Worm (Caenorhabditis elegans): ENCODE measurements around the gene nep-24.

The nep-24 gene

ce11 chrIV:16946746-16947145 is 22.6 kb downstream of the nep-24 start, which contains the start of the genes Y116A8C.9 and arf-6 (continued):
- TF ChIP-seq egl-43 (GFP tag; IDR thresholded peaks at IDR 0.05) (no peak), T26A8.4 (GFP tag; IDR thresholded peaks at IDR 0.05) (peak; percentile 32; the same call in 1 of the 2 replicates), nhr-76 (tag; optimal IDR thresholded peaks at IDR 0.05) (no peak)

ce11 chrIV:16949767-16950166 is 25.6 kb downstream of the nep-24 start, which contains the start of gene rad-54.B:
rad-54.B (plus strand) TSS chrIV:16950067.
- TF ChIP-seq saeg-2 (GFP tag; IDR thresholded peaks at IDR 0.05) (no peak), ama-1 (optimal IDR thresholded peaks at IDR 0.05) (peak; percentile 16)

ce11 chrIV:16952389-16952788 is 28.2 kb downstream of the nep-24 start:
- no peak for TF ChIP-seq zip-11 (GFP tag; IDR thresholded peaks at IDR 0.05)
- no peak for TF ChIP-seq mep-1 (tag; optimal IDR thresholded peaks at IDR 0.05)
- no peak for TF ChIP-seq lim-7 (GFP tag; IDR thresholded peaks at IDR 0.05)
- TF ChIP-seq aha-1 (tag) = peak; percentile 82
- no peak for TF ChIP-seq ceh-20 (GFP tag; IDR thresholded peaks at IDR 0.05)
- TF ChIP-seq tag-97 (GFP tag; IDR thresholded peaks at IDR 0.05) = no peak
- no peak for TF ChIP-seq sdz-12 (GFP tag; optimal IDR thresholded peaks at IDR 0.05)
- TF ChIP-seq fos-1 (tag; optimal IDR thresholded peaks at IDR 0.05) = no peak
- no peak for TF ChIP-seq mxl-3 (GFP tag; optimal IDR thresholded peaks at IDR 0.05)
- no peak for TF ChIP-seq Y75B8A.6 (GFP tag; IDR thresholded peaks at IDR 0.05)
- no peak for TF ChIP-seq hif-1 (tag; optimal IDR thresholded peaks at IDR 0.05)
- TF ChIP-seq set-16 (GFP tag; IDR thresholded peaks at IDR 0.05) = peak; percentile 52
- TF ChIP-seq aly-2 (tag; optimal IDR thresholded peaks at IDR 0.05) = no peak

ce11 chrIV:16962445-16962844 is 38.3 kb downstream of the nep-24 start:
- TF ChIP-seq zfp-2 (tag; optimal IDR thresholded peaks at IDR 0.05) (no peak), mep-1 (tag; optimal IDR thresholded peaks at IDR 0.05) (no peak), set-16 (GFP tag; IDR thresholded peaks at IDR 0.05) (peak; percentile 93), ceh-28 (tag; optimal IDR thresholded peaks at IDR 0.05) (peak; percentile 72), egl-43 (GFP tag; IDR thresholded peaks at IDR 0.05) (0 out of 2 replicates have a peak, but pooled peaks have one; percentile 48)

ce11 chrIV:16970390-16970789 is 46.2 kb downstream of the nep-24 start, which contains the start of gene rom-3:
rom-3 (minus strand) TSS chrIV:16970490.
- TF ChIP-seq unc-62 (GFP tag; optimal IDR thresholded peaks at IDR 0.05 in 1 of 2) (peak in 1 of 2 experiments; percentile 49), unc-62 (tag; optimal IDR thresholded peaks at IDR 0.05) (no peak), nhr-11 (tag; optimal IDR thresholded peaks at IDR 0.05) (no peak)

Measured in whole organism, L4 larva.